Fruit fly (Drosophila melanogaster): Measurements from ENCODE around the gene Gapdh2.

Gene Gapdh2

DNA sequence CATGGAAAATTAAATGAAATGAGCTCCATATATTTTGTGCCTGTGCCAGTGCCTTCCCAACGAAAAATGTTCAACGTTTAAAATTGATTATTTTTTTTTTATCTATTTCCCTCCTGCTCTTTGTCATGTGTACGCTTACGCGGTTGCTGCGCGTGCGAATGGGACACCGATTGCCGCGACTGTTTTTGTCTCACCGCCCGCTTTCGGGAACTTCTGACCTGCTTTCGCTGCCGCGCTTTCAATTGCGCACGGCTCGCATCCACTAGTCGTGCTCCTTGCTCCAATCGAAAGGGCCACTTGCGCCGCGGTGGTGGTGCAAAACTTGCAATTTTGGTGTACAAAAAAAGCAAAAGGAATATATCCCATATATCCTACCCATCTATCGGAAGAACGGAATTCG is 7.5 kb upstream of the Gapdh2 start (continued):
- TF ChIP-seq CG4617 (GFP tag; optimal IDR thresholded peaks at IDR 0.05; ENCODE audit: borderline replicate concordance) (peak; percentile 65), CG10979 (tag; optimal IDR thresholded peaks at IDR 0.05) (no peak), Sry-δ (GFP tag; optimal IDR thresholded peaks at IDR 0.05) (no peak), sr (GFP tag; IDR thresholded peaks at IDR 0.05) (no peak), CG4360 (GFP tag; IDR thresholded peaks at IDR 0.05) (no peak)

DNA sequence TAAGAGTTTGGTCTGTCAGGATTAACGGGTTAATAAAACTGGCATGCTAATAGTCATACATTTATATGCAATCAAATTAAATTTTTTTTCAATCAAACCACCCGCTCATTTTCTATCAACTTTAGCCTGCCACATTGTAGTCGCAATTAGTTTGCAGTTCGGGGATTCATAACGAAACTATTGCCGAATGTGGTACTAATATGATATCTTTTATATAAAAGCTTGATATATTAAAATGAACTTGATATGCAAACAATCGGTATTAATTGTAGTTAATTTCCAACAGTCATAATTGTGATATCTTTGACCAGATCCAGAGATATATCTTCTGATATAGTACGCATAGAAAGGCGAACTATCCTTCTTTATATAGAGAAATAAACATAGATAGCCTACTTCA is 1.9 kb upstream of the Gapdh2 start:
- TF ChIP-seq sens (GFP tag) (peak; percentile 61), Med (GFP tag) (peak; percentile 20), Myb (GFP tag; optimal IDR thresholded peaks at IDR 0.05) (no peak)

DNA sequence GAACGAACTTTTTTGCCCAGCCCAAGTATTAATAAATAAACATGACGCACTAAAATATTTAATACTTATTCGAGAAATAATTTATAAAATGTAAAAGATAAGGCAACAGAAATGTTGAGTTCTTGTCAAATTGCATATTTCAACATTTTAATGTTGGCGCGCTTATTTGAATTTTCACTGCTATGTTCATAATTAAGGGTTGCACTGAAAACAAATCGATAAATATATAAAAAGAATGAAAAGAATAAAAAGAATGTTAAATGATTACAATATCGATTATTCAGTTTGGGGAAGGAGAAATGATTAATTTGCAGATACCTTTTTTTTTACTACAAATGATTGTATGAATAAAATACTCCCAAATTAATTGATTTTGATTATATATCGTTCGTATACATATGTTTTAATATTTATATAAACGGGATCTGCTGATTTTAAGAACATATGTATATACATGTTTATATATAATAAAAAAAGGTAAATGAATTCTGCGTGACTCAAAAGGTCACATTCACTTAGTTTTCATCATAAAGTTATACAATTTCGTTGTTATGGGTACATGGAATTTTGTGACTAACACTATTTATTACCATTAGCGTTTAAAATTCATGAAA is 1.0 kb upstream of the Gapdh2 start:
- TF ChIP-seq CG34376 (GFP tag; optimal IDR thresholded peaks at IDR 0.05) (no peak), Ets97D (GFP tag; optimal IDR thresholded peaks at IDR 0.05) (peak; percentile 35), HLH4C (GFP tag; IDR thresholded peaks at IDR 0.05; ENCODE audit: partially characterized antibody) (peak; percentile 49; the same call in 1 of the 3 replicates), Dll (GFP tag; IDR thresholded peaks at IDR 0.05; ENCODE audit: partially characterized antibody) (peak; percentile 47; the same call in 2 of the 4 replicates), Bdp1 (GFP tag; optimal IDR thresholded peaks at IDR 0.05) (no peak), ro (GFP tag; IDR thresholded peaks at IDR 0.05) (no peak), fd96Cb (tag; optimal IDR thresholded peaks at IDR 0.05) (no peak), CG4730 (GFP tag; IDR thresholded peaks at IDR 0.05) (no peak), CG16863 (GFP tag; optimal IDR thresholded peaks at IDR 0.05) (no peak), Tbp (GFP tag; optimal IDR thresholded peaks at IDR 0.05) (no peak), onecut (GFP tag; IDR thresholded peaks at IDR 0.05) (peak; percentile 8; the same call in 1 of the 2 replicates), CG12744 (GFP tag; optimal IDR thresholded peaks at IDR 0.05) (no peak), CG2712 (tag; optimal IDR thresholded peaks at IDR 0.05) (peak; percentile 14), CG2120 (GFP tag; optimal IDR thresholded peaks at IDR 0.05) (no peak), CG5245 (GFP tag; optimal IDR thresholded peaks at IDR 0.05) (no peak), Sry-β (GFP tag; optimal IDR thresholded peaks at IDR 0.05) (no peak), pzg (GFP tag; optimal IDR thresholded peaks at IDR 0.05) (peak; percentile 27), sens (GFP tag) (peak; percentile 8), Lpt (GFP tag; optimal IDR thresholded peaks at IDR 0.05) (no peak), CG1603 (tag; optimal IDR thresholded peaks at IDR 0.05) (peak; percentile 9), oc (tag; optimal IDR thresholded peaks at IDR 0.05) (no peak), CG8765 (GFP tag; IDR thresholded peaks at IDR 0.05) (no peak), CG30020 (tag; optimal IDR thresholded peaks at IDR 0.05) (peak; percentile 62), CG11696 (GFP tag; IDR thresholded peaks at IDR 0.05) (no peak), CG31388 (GFP tag; optimal IDR thresholded peaks at IDR 0.05) (no peak), CG12071 (GFP tag; optimal IDR thresholded peaks at IDR 0.05) (no peak), toy (GFP tag; IDR thresholded peaks at IDR 0.05) (no peak), peb (GFP tag; IDR thresholded peaks at IDR 0.05) (no peak), Hr51 (GFP tag; optimal IDR thresholded peaks at IDR 0.05) (no peak), Adf1 (GFP tag; IDR thresholded peaks at IDR 0.05) (no peak), CG13287 (GFP tag; IDR thresholded peaks at IDR 0.05; ENCODE audit: partially characterized antibody) (peak; percentile 42; the same call in 1 of the 2 replicates), CG12104 (GFP tag; optimal IDR thresholded peaks at IDR 0.05) (no peak), CG3065 (GFP tag; optimal IDR thresholded peaks at IDR 0.05) (no peak), fd102C (GFP tag; optimal IDR thresholded peaks at IDR 0.05) (no peak), Opbp (GFP tag; IDR thresholded peaks at IDR 0.05; ENCODE audit: partially characterized antibody) (peak; percentile 16; the same call in 1 of the 3 replicates), Sry-δ (GFP tag; optimal IDR thresholded peaks at IDR 0.05) (peak; percentile 32), ase (GFP tag; IDR thresholded peaks at IDR 0.05) (no peak), scrt (GFP tag; optimal IDR thresholded peaks at IDR 0.05) (no peak), cas (GFP tag; IDR thresholded peaks at IDR 0.05) (no peak), tna (GFP tag; IDR thresholded peaks at IDR 0.05; ENCODE audit: partially characterized antibody) (no peak), CG12769 (tag; optimal IDR thresholded peaks at IDR 0.05) (no peak)
